Worm (Caenorhabditis elegans) whole organism, late embryonic: Measurements from ENCODE around the gene F07A11.1.

Source experiments
- C08G9.2 ChIP-seq: sonication (generic microtip); optimal IDR thresholded peaks from 2 replicates; lab custom pipeline; 2016; ENCODE audit warnings: mild to moderate bottlenecking, missing genetic modification characterization, moderate library complexity, missing compliant biosample characterization
- C38D4.7 ChIP-seq: fragments of 200-800 bp; sonication (Bioruptor generic); optimal IDR thresholded peaks from 2 replicates; lab custom pipeline; 2018; ENCODE audit warnings: mild to moderate bottlenecking, missing genetic modification characterization, moderate library complexity, missing compliant biosample characterization
- K09A11.1 ChIP-seq: sonication (generic microtip); optimal IDR thresholded peaks from 2 replicates; lab custom pipeline; 2017; ENCODE audit warnings: antibody characterized with exemption, mild to moderate bottlenecking, missing genetic modification characterization, missing compliant biosample characterization; ENCODE audit not compliant: insufficient read depth
- Y22D7AL.16 ChIP-seq: sonication (generic microtip); optimal IDR thresholded peaks from 2 replicates; lab custom pipeline; 2016; ENCODE audit warnings: missing genetic modification characterization, missing compliant biosample characterization
- ama-1 ChIP-seq: fragments of 150-350 bp; optimal IDR thresholded peaks from 2 replicates; lab custom pipeline; 2014
- ceh-14 ChIP-seq: sonication (generic microtip); optimal IDR thresholded peaks from 2 replicates; lab custom pipeline; 2016; ENCODE audit warnings: missing genotype, missing genetic modification characterization, missing compliant biosample characterization
- ceh-18 ChIP-seq: sonication (generic microtip); optimal IDR thresholded peaks from 2 replicates; lab custom pipeline; 2016; ENCODE audit warnings: missing genetic modification characterization, missing compliant biosample characterization
- ceh-19 ChIP-seq: fragments of 200-800 bp; sonication (Bioruptor generic); optimal IDR thresholded peaks from 2 replicates; lab custom pipeline; 2018; ENCODE audit warnings: mild to moderate bottlenecking, missing genetic modification characterization, missing compliant biosample characterization
- ceh-2 ChIP-seq: sonication (generic microtip); optimal IDR thresholded peaks from 2 replicates; lab custom pipeline; 2016; ENCODE audit warnings: missing genotype, missing genetic modification characterization, missing compliant biosample characterization
- ceh-22 ChIP-seq: sonication (generic microtip); optimal IDR thresholded peaks from 2 replicates; lab custom pipeline; 2017; ENCODE audit warnings: missing biosample characterization, missing genetic modification characterization
- ceh-31 ChIP-seq: sonication (generic microtip); optimal IDR thresholded peaks from 2 replicates; lab custom pipeline; 2016; ENCODE audit warnings: missing genetic modification characterization, missing compliant biosample characterization
- ceh-48 ChIP-seq: sonication (generic microtip); optimal IDR thresholded peaks from 2 replicates; lab custom pipeline; 2016; ENCODE audit warnings: missing genetic modification characterization, inconsistent platforms, missing compliant biosample characterization
- che-1 ChIP-seq: sonication (generic microtip); optimal IDR thresholded peaks from 2 replicates; lab custom pipeline; 2016; ENCODE audit warnings: mild to moderate bottlenecking, missing genetic modification characterization, missing compliant biosample characterization
- dve-1 ChIP-seq: sonication (generic microtip); optimal IDR thresholded peaks from 2 replicates; lab custom pipeline; 2017; ENCODE audit warnings: antibody characterized with exemption, mild to moderate bottlenecking, missing genetic modification characterization, missing compliant biosample characterization
- elt-4 ChIP-seq: sonication (generic microtip); optimal IDR thresholded peaks from 2 replicates; lab custom pipeline; 2016; ENCODE audit warnings: missing genetic modification characterization, missing compliant biosample characterization
- eyg-1 ChIP-seq: sonication (generic microtip); optimal IDR thresholded peaks from 2 replicates; lab custom pipeline; 2016; ENCODE audit warnings: missing genotype, missing genetic modification characterization, missing compliant biosample characterization
- hlh-15 ChIP-seq: sonication (generic microtip); optimal IDR thresholded peaks from 2 replicates; lab custom pipeline; 2016; ENCODE audit warnings: missing genetic modification characterization, missing compliant biosample characterization
- hlh-30 ChIP-seq: sonication (generic microtip); optimal IDR thresholded peaks from 2 replicates; lab custom pipeline; 2017; ENCODE audit warnings: antibody characterized with exemption, missing genetic modification characterization, missing compliant biosample characterization; ENCODE audit not compliant: insufficient read depth
- hlh-8 ChIP-seq: sonication (generic microtip); optimal IDR thresholded peaks from 2 replicates; lab custom pipeline; 2016; ENCODE audit warnings: missing genotype, missing genetic modification characterization, missing compliant biosample characterization
- lim-6 ChIP-seq: sonication (generic microtip); optimal IDR thresholded peaks from 2 replicates; lab custom pipeline; 2016; ENCODE audit warnings: missing genetic modification characterization, missing compliant biosample characterization
- madf-2 ChIP-seq: sonication (generic microtip); optimal IDR thresholded peaks from 2 replicates; lab custom pipeline; 2017; ENCODE audit warnings: missing genetic modification characterization, missing compliant biosample characterization
- nfya-1 ChIP-seq: sonication (generic microtip); optimal IDR thresholded peaks from 2 replicates; lab custom pipeline; 2017; ENCODE audit warnings: missing genetic modification characterization, mild to moderate bottlenecking, missing compliant biosample characterization, antibody characterized with exemption, moderate library complexity
- odd-2 ChIP-seq: sonication (generic microtip); optimal IDR thresholded peaks from 2 replicates; lab custom pipeline; 2017; ENCODE audit warnings: antibody characterized with exemption, mild to moderate bottlenecking, missing genetic modification characterization, missing compliant biosample characterization
- pag-3 ChIP-seq: sonication (generic microtip); optimal IDR thresholded peaks from 2 replicates; lab custom pipeline; 2016; ENCODE audit warnings: missing compliant biosample characterization, missing genetic modification characterization, borderline replicate concordance
- pat-9 ChIP-seq: fragments of 200-800 bp; sonication (Bioruptor generic); optimal IDR thresholded peaks from 2 replicates; lab custom pipeline; 2018; ENCODE audit warnings: mild to moderate bottlenecking, missing genetic modification characterization, moderate library complexity, missing compliant biosample characterization
- pha-4 ChIP-seq: fragments of 150-350 bp; optimal IDR thresholded peaks from 2 replicates; lab custom pipeline; 2018; ENCODE audit warnings: missing biosample characterization, missing genetic modification reagents, missing genetic modification characterization
- pros-1 ChIP-seq: fragments of 150-350 bp; optimal IDR thresholded peaks from 2 replicates; lab custom pipeline; 2014; ENCODE audit warnings: missing biosample characterization, missing genetic modification reagents, missing genetic modification characterization
- rnt-1 ChIP-seq: sonication (generic microtip); optimal IDR thresholded peaks from 2 replicates; lab custom pipeline; 2016; ENCODE audit warnings: missing genetic modification characterization, missing compliant biosample characterization
- sox-2 ChIP-seq: fragments of 200-800 bp; sonication (Bioruptor generic); IDR thresholded peaks from 2 replicates; pipeline ENCODE4 v1.3.6; 2022; ENCODE audit warnings: missing genetic modification reagents, missing genetic modification characterization, missing compliant biosample characterization
- tbx-2 ChIP-seq: sonication (generic microtip); optimal IDR thresholded peaks from 2 replicates; lab custom pipeline; 2016; ENCODE audit warnings: missing genetic modification characterization, missing compliant biosample characterization
- tbx-7 ChIP-seq: sonication (generic microtip); optimal IDR thresholded peaks from 2 replicates; lab custom pipeline; 2016; ENCODE audit warnings: missing genotype, missing genetic modification characterization, missing compliant biosample characterization
- ttx-3 ChIP-seq: sonication (generic microtip); optimal IDR thresholded peaks from 2 replicates; lab custom pipeline; 2016; ENCODE audit warnings: missing genetic modification reagents, missing genetic modification characterization, missing compliant biosample characterization
- unc-42 ChIP-seq: sonication (generic microtip); optimal IDR thresholded peaks from 2 replicates; lab custom pipeline; 2016; ENCODE audit warnings: missing genotype, missing genetic modification characterization, missing compliant biosample characterization
- unc-55 ChIP-seq: sonication (generic microtip); optimal IDR thresholded peaks from 2 replicates; lab custom pipeline; 2017; ENCODE audit warnings: missing biosample characterization, missing genetic modification reagents, missing genetic modification characterization
- unc-86 ChIP-seq: sonication (generic microtip); optimal IDR thresholded peaks from 2 replicates; lab custom pipeline; 2016; ENCODE audit warnings: missing genetic modification characterization, missing compliant biosample characterization
- zip-5 ChIP-seq: sonication (generic microtip); optimal IDR thresholded peaks from 2 replicates; lab custom pipeline; 2016; ENCODE audit warnings: missing genetic modification characterization, missing compliant biosample characterization

F07A11.1 gene

ce11 chrII:11545299-11545951 is 46.5 kb downstream of the F07A11.1 start, which contains the start of gene dnj-13 (continued):
- no peak for TF ChIP-seq pag-3 (tag; lab: Kevin White, UChicago)
- TF ChIP-seq unc-42 (tag; lab: Kevin White, UChicago): peak; percentile 77
- no peak for TF ChIP-seq C38D4.7
- no peak for TF ChIP-seq che-1 (tag; lab: Kevin White, UChicago)
- TF ChIP-seq dve-1 (tag; lab: Kevin White, UChicago): peak; percentile 29
- no peak for TF ChIP-seq eyg-1
- TF ChIP-seq ceh-18: peak; percentile 85
- peak; percentile 79 for TF ChIP-seq tbx-2 (tag; lab: Kevin White, UChicago)
- no peak for TF ChIP-seq ttx-3 (tag; lab: Kevin White, UChicago)
- peak; percentile 90 for TF ChIP-seq nfya-1
- TF ChIP-seq pha-4: no peak
- no peak for TF ChIP-seq Y22D7AL.16 (tag; lab: Kevin White, UChicago)
- TF ChIP-seq odd-2 (tag; lab: Kevin White, UChicago): no peak
- TF ChIP-seq hlh-8 (tag; lab: Kevin White, UChicago): peak; percentile 36
- TF ChIP-seq elt-4: no peak
- TF ChIP-seq ceh-14: peak; percentile 4
- peak; percentile 60 for TF ChIP-seq C08G9.2 (tag; lab: Kevin White, UChicago)
- no peak for TF ChIP-seq zip-5 (tag; lab: Kevin White, UChicago)
- TF ChIP-seq hlh-15 (tag; lab: Kevin White, UChicago): no peak
- TF ChIP-seq rnt-1: peak; percentile 77
- peak; percentile 30 for TF ChIP-seq ceh-19
- TF ChIP-seq, all 69 proteins: peak for 32

- TF ChIP-seq ama-1 (lab: Kevin White, UChicago) (no peak), madf-2 (tag; lab: Kevin White, UChicago) (no peak), unc-86 (tag; lab: Kevin White, UChicago) (no peak), sox-2 (GFP tag; lab: Robert Waterston, UW) (no peak), ceh-2 (tag; lab: Kevin White, UChicago) (no peak), tbx-7 (tag; lab: Kevin White, UChicago) (no peak), K09A11.1 (tag; lab: Kevin White, UChicago) (no peak)
Observed at ce11 chrII:11544714-11545113, 47.2 kb downstream of the F07A11.1 start, which contains the start of gene F54D5.9. F54D5.9 (minus strand) TSS chrII:11544828.

- no peak for TF ChIP-seq sox-2 (GFP tag; lab: Robert Waterston, UW)
- no peak for TF ChIP-seq lim-6 (tag; lab: Kevin White, UChicago)
- TF ChIP-seq unc-55: peak; percentile 17
Observed at ce11 chrII:11542958-11543357, 49.0 kb downstream of the F07A11.1 start.

- TF ChIP-seq C08G9.2 (tag; lab: Kevin White, UChicago) (peak; percentile 56), unc-55 (no peak), ceh-22 (no peak), hlh-30 (tag; lab: Kevin White, UChicago) (no peak), pat-9 (tag; lab: Kevin White, UChicago) (no peak), pha-4 (no peak), tbx-2 (tag; lab: Kevin White, UChicago) (peak; percentile 25), pros-1 (no peak), ceh-31 (tag; lab: Kevin White, UChicago) (peak; percentile 55), ceh-48 (peak; percentile 53), nfya-1 (peak; percentile 3), eyg-1 (no peak)
Observed at ce11 chrII:11542385-11542784, 49.5 kb downstream of the F07A11.1 start, which contains the start of gene gtf-2E2. gtf-2E2 (minus strand) TSS chrII:11542495.
